Fruit fly (Drosophila melanogaster) S2 (cell line): ENCODE data around the gene CG7968.

Experiments used
- CG8478 ChIP-seq: fragments of >200 bp; optimal IDR thresholded peaks from 2 replicates; lab custom pipeline; 2018
- CTCF ChIP-seq, 2 experiments: fragments of >200 bp; optimal IDR thresholded peaks; 2 replicates each; lab custom pipeline; 2018

dm6 chr2L:13835959-13836358, 13.2 kb upstream of the CG7968 start:
- no peak for TF ChIP-seq CG8478 (lab: Kevin White, UChicago)
- TF ChIP-seq CTCF (optimal IDR thresholded peaks at IDR 0.05; lab: Kevin White, UChicago): no peak
